Fruit fly (Drosophila melanogaster): ENCODE measurements around the gene Lasp.
A peak's percentile ranks its signal among the peaks of the same experiment; 100 is the strongest.

Gene Lasp

dm6 chr3L:16641094-16641493, 70.4 kb downstream of the Lasp start:
- no peak for TF ChIP-seq noc (tag; optimal IDR thresholded peaks at IDR 0.05)

DNA sequence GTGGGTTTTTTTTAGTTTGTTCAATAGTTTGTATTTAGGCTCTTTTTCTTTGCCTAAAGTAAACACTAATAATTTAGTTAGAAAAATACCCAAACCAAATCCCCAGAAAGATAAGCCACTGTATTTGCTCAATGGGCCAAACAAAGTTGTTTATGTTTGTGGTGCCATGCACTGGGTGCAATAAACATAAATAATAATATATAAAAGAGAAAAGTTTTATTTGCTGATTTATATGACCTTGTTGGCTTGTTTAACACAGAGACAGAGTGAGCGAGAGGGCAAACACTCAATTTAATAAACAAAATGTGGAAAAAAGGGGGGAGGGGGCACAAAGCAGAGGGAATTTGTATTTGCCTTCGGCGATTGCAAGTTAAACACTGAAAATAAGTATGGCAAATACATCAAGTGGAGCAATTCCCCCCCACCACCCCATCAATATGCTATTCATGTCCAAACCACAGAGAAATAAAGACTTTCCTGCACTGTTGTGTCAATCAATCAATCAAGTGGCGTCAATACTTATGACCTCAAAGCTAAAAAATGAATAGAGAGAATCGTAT, 70.9 kb downstream of the Lasp start:
- no peak for TF ChIP-seq noc (tag; optimal IDR thresholded peaks at IDR 0.05)

- TF ChIP-seq noc (tag; optimal IDR thresholded peaks at IDR 0.05): no peak
Observed at dm6 chr3L:16638639-16639388, 72.7 kb downstream of the Lasp start.

DNA sequence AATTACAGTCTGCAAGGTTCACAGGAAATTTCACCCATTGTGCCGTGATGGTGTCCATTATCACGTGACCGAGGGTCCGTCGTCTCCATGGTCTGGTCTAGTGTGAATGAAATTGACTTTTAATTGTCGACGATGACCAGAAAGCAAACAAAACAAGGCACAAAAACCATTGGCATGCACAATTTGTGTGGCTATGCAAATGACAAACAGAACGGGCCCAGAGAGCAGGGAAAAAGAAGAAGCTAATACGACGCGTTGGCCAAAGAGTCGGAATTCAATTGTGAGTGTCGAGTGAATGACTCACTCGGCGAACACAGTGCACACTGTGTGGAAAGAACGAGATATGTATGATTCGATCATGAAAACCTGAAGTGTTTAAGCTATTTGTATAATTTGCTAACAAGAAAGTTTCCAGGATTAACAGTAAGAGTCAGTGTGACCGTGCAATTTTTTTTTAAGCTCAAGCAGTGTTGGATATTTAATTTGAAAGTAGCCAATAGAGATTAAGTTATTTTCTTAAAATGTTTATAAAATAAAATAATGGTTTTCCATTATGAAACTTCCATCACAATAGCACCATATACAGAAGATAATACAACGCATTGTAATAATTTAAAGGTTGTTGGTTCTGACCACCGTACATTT, 75.8 kb downstream of the Lasp start:
- peak; percentile 65 for TF ChIP-seq noc (tag; optimal IDR thresholded peaks at IDR 0.05)

- TF ChIP-seq noc (tag; optimal IDR thresholded peaks at IDR 0.05): no peak
Observed at dm6 chr3L:16634529-16634928, 76.9 kb downstream of the Lasp start.

DNA sequence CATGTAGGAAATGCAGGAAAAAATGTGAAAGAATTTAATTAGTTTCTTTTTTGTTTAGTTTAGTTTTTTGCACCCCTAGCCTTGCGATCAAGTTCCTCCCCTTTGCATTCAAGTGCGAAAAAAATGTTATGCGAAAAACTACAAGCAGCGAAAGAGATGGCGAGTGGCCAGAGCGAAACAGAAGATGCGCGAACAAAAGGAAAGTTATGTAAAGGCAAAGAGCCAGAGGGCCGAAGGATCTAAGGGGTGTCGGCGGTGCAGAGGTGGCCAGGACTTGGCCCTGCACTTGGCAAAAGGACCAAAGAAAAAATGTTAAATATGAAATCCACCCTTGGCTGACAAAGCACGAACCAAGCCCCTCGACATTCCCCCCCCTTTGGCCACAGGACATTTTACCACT, 77.4 kb downstream of the Lasp start:
- TF ChIP-seq noc (tag; optimal IDR thresholded peaks at IDR 0.05): no peak

DNA sequence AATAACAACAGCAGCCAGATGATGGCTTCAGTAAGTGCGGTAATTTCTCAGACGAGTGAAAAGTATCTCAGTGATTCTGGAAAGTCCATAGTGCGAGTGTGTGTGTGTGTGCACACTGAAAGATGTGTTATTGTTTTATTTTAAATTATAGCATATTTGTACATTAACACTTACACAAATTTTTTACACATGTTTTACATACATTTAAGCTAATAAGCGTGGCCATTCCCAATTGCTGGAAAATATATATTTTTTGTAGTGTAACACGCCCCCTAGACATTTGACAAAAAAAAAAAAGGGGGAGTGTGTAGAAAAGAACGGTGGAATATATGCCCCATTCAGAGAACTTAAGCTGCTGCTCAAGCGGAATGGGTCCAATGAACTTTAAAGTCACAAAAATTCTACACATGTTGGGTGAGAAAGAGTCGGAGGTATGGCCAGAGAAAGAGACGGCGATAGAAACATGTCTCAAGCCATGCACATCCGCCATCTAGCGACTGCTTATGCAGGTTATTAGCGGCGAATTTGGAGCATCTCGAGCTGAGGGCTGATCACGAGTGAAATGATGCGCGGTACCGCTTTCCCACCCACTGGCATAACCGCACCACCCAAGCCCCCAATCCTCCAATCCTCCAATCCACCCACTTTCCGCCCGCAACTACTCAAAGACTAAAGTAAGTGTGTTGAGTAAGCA, 79.5 kb downstream of the Lasp start:
- TF ChIP-seq noc (tag; optimal IDR thresholded peaks at IDR 0.05): no peak

- TF ChIP-seq noc (tag; optimal IDR thresholded peaks at IDR 0.05): no peak
Observed at dm6 chr3L:16629793-16630192, 81.7 kb downstream of the Lasp start.

All from whole organism, larva.